Fruit fly (Drosophila melanogaster): Measurements from ENCODE around the gene Coq4.

Gene Coq4

dm6 chr3L:17465804-17466203, 32.4 kb upstream of the Coq4 start, which contains the start of gene QIL1 (continued):
- TF ChIP-seq Hr39 (optimal IDR thresholded peaks at IDR 0.05) (no peak), stc (GFP tag; IDR thresholded peaks at IDR 0.05) (no peak), pita (GFP tag; optimal IDR thresholded peaks at IDR 0.05) (peak; percentile 89), CG9437 (GFP tag; optimal IDR thresholded peaks at IDR 0.05) (no peak), CG15514 (GFP tag; optimal IDR thresholded peaks at IDR 0.05) (peak; percentile 65), Usf (GFP tag; optimal IDR thresholded peaks at IDR 0.05) (no peak), NfI (GFP tag; optimal IDR thresholded peaks at IDR 0.05) (peak; percentile 2), CG9876 (GFP tag; optimal IDR thresholded peaks at IDR 0.05) (no peak), CG6175 (GFP tag; IDR thresholded peaks at IDR 0.05) (no peak), CG8359 (GFP tag; optimal IDR thresholded peaks at IDR 0.05; ENCODE audit: borderline replicate concordance) (no peak), dysf (GFP tag; IDR thresholded peaks at IDR 0.05) (no peak), CG10366 (GFP tag; IDR thresholded peaks at IDR 0.05) (no peak), sens (GFP tag) (peak; percentile 67), Spps (tag; optimal IDR thresholded peaks at IDR 0.05) (no peak), z (GFP tag; IDR thresholded peaks at IDR 0.05) (no peak), da (GFP tag; optimal IDR thresholded peaks at IDR 0.05) (no peak), CG14710 (tag; optimal IDR thresholded peaks at IDR 0.05) (peak; percentile 69), H2.0 (GFP tag; IDR thresholded peaks at IDR 0.05) (no peak), Oli (tag; optimal IDR thresholded peaks at IDR 0.05) (no peak), CG12659 (GFP tag; optimal IDR thresholded peaks at IDR 0.05) (peak; percentile 47), yki (optimal IDR thresholded peaks at IDR 0.05) (no peak), tna (GFP tag; IDR thresholded peaks at IDR 0.05; ENCODE audit: partially characterized antibody) (no peak), CTCF (GFP tag; optimal IDR thresholded peaks at IDR 0.05) (peak; percentile 61), YL-1 (GFP tag; optimal IDR thresholded peaks at IDR 0.05) (peak; percentile 71), CG30403 (GFP tag; optimal IDR thresholded peaks at IDR 0.05) (no peak), CG14014 (GFP tag; IDR thresholded peaks at IDR 0.05) (no peak), CG2712 (tag; optimal IDR thresholded peaks at IDR 0.05) (peak; percentile 40), abd-A (tag; optimal IDR thresholded peaks at IDR 0.05) (no peak), NC2α (GFP tag; optimal IDR thresholded peaks at IDR 0.05) (no peak), Eip74EF (GFP tag; optimal IDR thresholded peaks at IDR 0.05) (no peak), CG10267 (tag; optimal IDR thresholded peaks at IDR 0.05) (peak; percentile 54), sens-2 (GFP tag; IDR thresholded peaks at IDR 0.05) (no peak), Dek (tag; optimal IDR thresholded peaks at IDR 0.05) (peak; percentile 46), CG9797 (GFP tag; optimal IDR thresholded peaks at IDR 0.05) (peak; percentile 83), CG10147 (GFP tag; optimal IDR thresholded peaks at IDR 0.05) (no peak), CG17829 (tag; optimal IDR thresholded peaks at IDR 0.05) (peak; percentile 30), Med (GFP tag) (peak; percentile 47), CG6654 (GFP tag; optimal IDR thresholded peaks at IDR 0.05) (no peak), pb (GFP tag; optimal IDR thresholded peaks at IDR 0.05) (no peak), D19A (tag; optimal IDR thresholded peaks at IDR 0.05) (peak; percentile 8), CG2678 (tag; optimal IDR thresholded peaks at IDR 0.05) (no peak), CG15601 (tag; optimal IDR thresholded peaks at IDR 0.05) (peak; percentile 35), CG16813 (GFP tag; IDR thresholded peaks at IDR 0.05; ENCODE audit: partially characterized antibody) (no peak), Ravus (GFP tag; IDR thresholded peaks at IDR 0.05) (no peak), NC2β (GFP tag; optimal IDR thresholded peaks at IDR 0.05) (no peak), CG11398 (GFP tag; optimal IDR thresholded peaks at IDR 0.05) (no peak), CG31441 (GFP tag; IDR thresholded peaks at IDR 0.05) (0 out of 2 replicates have a peak, but pooled peaks have one; percentile 31), Jarid2 (GFP tag; optimal IDR thresholded peaks at IDR 0.05) (peak; percentile 29), CG8765 (GFP tag; IDR thresholded peaks at IDR 0.05) (no peak), esg (GFP tag; conservative IDR thresholded peaks at IDR 0.05) (no peak), Lhr (GFP tag; optimal IDR thresholded peaks at IDR 0.05) (peak; percentile 83), ato (GFP tag; IDR thresholded peaks at IDR 0.05; ENCODE audit: partially characterized antibody) (no peak)
